Worm (Caenorhabditis elegans) whole organism, L2 larva: ENCODE results near the gene citk-2.

ENCODE experiments used
- C34F6.9 ChIP-seq: fragments of 150-350 bp; optimal IDR thresholded peaks from 2 replicates; lab custom pipeline; 2014; ENCODE audit warnings: missing biosample characterization, missing genetic modification characterization
- R02D3.7 ChIP-seq: fragments of 150-350 bp; optimal IDR thresholded peaks from 2 replicates; lab custom pipeline; 2014; ENCODE audit warnings: missing biosample characterization, missing genetic modification characterization
- Y55F3AM.14 ChIP-seq: fragments of 200-800 bp; sonication (Bioruptor generic); optimal IDR thresholded peaks from 2 replicates; lab custom pipeline; 2018; ENCODE audit warnings: mild to moderate bottlenecking, missing genetic modification characterization, missing compliant biosample characterization
- ZK546.5 ChIP-seq: sonication (generic microtip); optimal IDR thresholded peaks from 2 replicates; lab custom pipeline; 2017; ENCODE audit warnings: missing biosample characterization, missing genetic modification characterization
- aly-2 ChIP-seq: fragments of 150-350 bp; optimal IDR thresholded peaks from 2 replicates; lab custom pipeline; 2014; ENCODE audit warnings: missing biosample characterization, missing genetic modification characterization
- ama-1 ChIP-seq: fragments of 150-350 bp; optimal IDR thresholded peaks from 2 replicates; lab custom pipeline; 2018; ENCODE audit warnings: inconsistent platforms
- blmp-1 ChIP-seq: sonication (generic microtip); optimal IDR thresholded peaks from 2 replicates; lab custom pipeline; 2017; ENCODE audit warnings: missing genetic modification characterization, mild to moderate bottlenecking, missing compliant biosample characterization, antibody characterized with exemption, moderate library complexity; ENCODE audit not compliant: insufficient read depth
- ceh-16 ChIP-seq: fragments of 150-350 bp; optimal IDR thresholded peaks from 2 replicates; lab custom pipeline; 2014; ENCODE audit warnings: missing biosample characterization, missing genetic modification characterization
- ceh-82 ChIP-seq: fragments of 150-350 bp; optimal IDR thresholded peaks from 2 replicates; lab custom pipeline; 2014; ENCODE audit warnings: missing biosample characterization, missing genetic modification characterization
- crh-2 ChIP-seq: sonication (generic microtip); optimal IDR thresholded peaks from 2 replicates; lab custom pipeline; 2017; ENCODE audit warnings: missing biosample characterization, missing genetic modification characterization
- egl-27 ChIP-seq: sonication (generic microtip); optimal IDR thresholded peaks from 3 replicates; lab custom pipeline; 2017; ENCODE audit warnings: missing biosample characterization, missing genetic modification reagents, missing genetic modification characterization
- elt-1 ChIP-seq: fragments of 150-350 bp; optimal IDR thresholded peaks from 2 replicates; lab custom pipeline; 2014; ENCODE audit warnings: missing biosample characterization, missing genetic modification characterization
- elt-3 ChIP-seq: sonication (generic microtip); optimal IDR thresholded peaks from 2 replicates; lab custom pipeline; 2017; ENCODE audit warnings: missing biosample characterization, missing genetic modification characterization
- fos-1 ChIP-seq: fragments of 150-350 bp; optimal IDR thresholded peaks from 2 replicates; lab custom pipeline; 2014; ENCODE audit warnings: missing biosample characterization, missing genetic modification characterization
- gmeb-1 ChIP-seq: fragments of 150-350 bp; optimal IDR thresholded peaks from 2 replicates; lab custom pipeline; 2014; ENCODE audit warnings: missing biosample characterization, missing genetic modification characterization
- lin-11 ChIP-seq: fragments of 150-350 bp; sonication (generic microtip); optimal IDR thresholded peaks from 2 replicates; lab custom pipeline; 2014; ENCODE audit warnings: missing biosample characterization, missing genetic modification characterization, inconsistent platforms, mixed read lengths
- lin-13 ChIP-seq: fragments of 150-350 bp; optimal IDR thresholded peaks from 2 replicates; lab custom pipeline; 2014; ENCODE audit warnings: missing biosample characterization, missing genetic modification reagents, missing genetic modification characterization
- lin-39 ChIP-seq: fragments of 150-350 bp; optimal IDR thresholded peaks from 2 replicates; lab custom pipeline; 2014; ENCODE audit warnings: missing biosample characterization, missing genetic modification reagents, missing genetic modification characterization
- lsy-2 ChIP-seq, 2 experiments: fragments of 150-350 bp in 1 of 2; sonication (generic microtip) in 1 of 2; optimal IDR thresholded peaks; 2 replicates each; lab custom pipeline; 2014 to 2017; ENCODE audit warnings: missing biosample characterization in 2 of 2, missing genetic modification characterization in 2 of 2
- mbf-1 ChIP-seq: sonication (generic microtip); optimal IDR thresholded peaks from 2 replicates; lab custom pipeline; 2017; ENCODE audit warnings: missing biosample characterization, missing genetic modification characterization
- nhr-10 ChIP-seq: sonication (generic microtip); optimal IDR thresholded peaks from 2 replicates; lab custom pipeline; 2017; ENCODE audit warnings: missing biosample characterization, missing genetic modification characterization
- nhr-11 ChIP-seq: fragments of 150-350 bp; optimal IDR thresholded peaks from 2 replicates; lab custom pipeline; 2014; ENCODE audit warnings: missing biosample characterization, missing genetic modification characterization
- nhr-12 ChIP-seq: fragments of 150-350 bp; optimal IDR thresholded peaks from 2 replicates; lab custom pipeline; 2014; ENCODE audit warnings: missing biosample characterization, missing genetic modification characterization
- nhr-129 ChIP-seq: fragments of 150-350 bp; optimal IDR thresholded peaks from 2 replicates; lab custom pipeline; 2014; ENCODE audit warnings: missing biosample characterization, missing genetic modification characterization
- nhr-21 ChIP-seq: fragments of 150-350 bp; optimal IDR thresholded peaks from 2 replicates; lab custom pipeline; 2014; ENCODE audit warnings: missing biosample characterization, missing genetic modification characterization
- nhr-23 ChIP-seq: fragments of 150-350 bp; optimal IDR thresholded peaks from 2 replicates; lab custom pipeline; 2014; ENCODE audit warnings: missing biosample characterization, missing genetic modification reagents, missing genetic modification characterization
- nhr-237 ChIP-seq: fragments of 150-350 bp; optimal IDR thresholded peaks from 2 replicates; lab custom pipeline; 2014; ENCODE audit warnings: missing biosample characterization, missing genetic modification characterization
- nhr-25 ChIP-seq: fragments of 150-350 bp; sonication (generic microtip); optimal IDR thresholded peaks from 3 replicates; lab custom pipeline; 2014; ENCODE audit warnings: missing biosample characterization, missing genetic modification characterization
- nhr-77 ChIP-seq: fragments of 150-350 bp; optimal IDR thresholded peaks from 2 replicates; lab custom pipeline; 2014; ENCODE audit warnings: missing biosample characterization, missing genetic modification characterization
- peb-1 ChIP-seq: fragments of 150-350 bp; optimal IDR thresholded peaks from 2 replicates; lab custom pipeline; 2014; ENCODE audit warnings: missing biosample characterization, missing genetic modification characterization
- sem-4 ChIP-seq: fragments of 150-350 bp; optimal IDR thresholded peaks from 2 replicates; lab custom pipeline; 2014; ENCODE audit warnings: missing biosample characterization, missing genetic modification reagents, missing genetic modification characterization
- skn-1 ChIP-seq: sonication (generic microtip); optimal IDR thresholded peaks from 2 replicates; lab custom pipeline; 2017; ENCODE audit warnings: missing biosample characterization, missing genetic modification characterization
- sma-3 ChIP-seq: sonication (generic microtip); optimal IDR thresholded peaks from 2 replicates; lab custom pipeline; 2016; ENCODE audit warnings: missing genetic modification reagents, missing genetic modification characterization, missing compliant biosample characterization
- sma-9 ChIP-seq, 2 experiments: fragments of 150-350 bp in 1 of 2; sonication (generic microtip) in 1 of 2; optimal IDR thresholded peaks; 2 replicates each; lab custom pipeline; 2014 to 2016; ENCODE audit warnings: missing genetic modification characterization in 2 of 2, mild to moderate bottlenecking in 1 of 2, missing biosample characterization in 1 of 2, missing compliant biosample characterization in 1 of 2, missing genetic modification reagents in 1 of 2, moderate library complexity in 1 of 2
- snpc-4 ChIP-seq: fragments of 150-350 bp; optimal IDR thresholded peaks from 2 replicates; lab custom pipeline; 2014; ENCODE audit warnings: missing biosample characterization, missing genetic modification characterization
- unc-39 ChIP-seq: fragments of 150-350 bp; optimal IDR thresholded peaks from 2 replicates; lab custom pipeline; 2014; ENCODE audit warnings: missing biosample characterization, missing genetic modification characterization
- unc-55 ChIP-seq: fragments of 150-350 bp; sonication (generic microtip); optimal IDR thresholded peaks from 3 replicates; lab custom pipeline; 2014; ENCODE audit warnings: missing biosample characterization, missing genetic modification reagents, missing genetic modification characterization
- unc-62 ChIP-seq: fragments of 150-350 bp; optimal IDR thresholded peaks from 2 replicates; lab custom pipeline; 2014; ENCODE audit warnings: missing biosample characterization, missing genetic modification reagents, missing genetic modification characterization
- zag-1 ChIP-seq: fragments of 150-350 bp; optimal IDR thresholded peaks from 2 replicates; lab custom pipeline; 2014; ENCODE audit warnings: missing biosample characterization, missing genetic modification characterization
- ztf-1 ChIP-seq: fragments of 200-800 bp; sonication (Bioruptor generic); conservative IDR thresholded peaks from 2 replicates; pipeline ENCODE4 v1.3.6; 2022; ENCODE audit warnings: missing genetic modification characterization, missing compliant biosample characterization
- ztf-11 ChIP-seq: sonication (generic microtip); optimal IDR thresholded peaks from 2 replicates; lab custom pipeline; 2017; ENCODE audit warnings: missing biosample characterization, missing genetic modification characterization

The citk-2 gene

DNA sequence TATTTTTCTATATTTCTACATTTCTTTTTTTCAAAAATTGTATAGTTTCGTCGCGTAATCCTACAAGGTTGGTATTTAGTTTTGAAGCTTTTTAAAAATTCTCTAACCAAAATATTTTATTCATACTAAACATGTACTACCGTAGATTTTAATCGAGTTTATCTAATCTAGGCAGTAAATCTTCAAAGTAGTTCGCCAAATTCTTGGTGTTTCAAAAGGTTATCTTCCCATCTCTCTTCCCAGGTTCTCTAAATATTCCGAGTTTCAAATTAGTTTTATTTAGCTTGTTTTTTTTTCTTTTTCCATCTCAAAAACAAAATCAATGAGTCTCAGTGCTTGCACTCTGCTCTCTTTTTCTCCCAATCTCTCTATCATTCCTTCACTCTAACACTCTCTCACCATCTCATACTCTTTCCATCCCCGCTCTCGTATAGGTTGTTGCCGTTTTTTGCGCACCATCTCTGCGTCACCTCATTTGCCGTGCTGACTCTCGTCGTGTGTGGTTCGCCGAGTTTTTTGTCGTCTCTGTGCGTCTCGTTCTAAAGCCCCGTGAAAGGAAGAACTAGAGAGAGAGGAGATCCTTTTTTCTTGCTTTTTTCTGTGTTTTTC lies 17.8 kb downstream of the citk-2 start (continued):
- TF ChIP-seq nhr-237 (tag; lab: Kevin White, UChicago) (no peak), zag-1 (tag; lab: Kevin White, UChicago) (peak; percentile 57), peb-1 (tag; lab: Kevin White, UChicago) (no peak), elt-3 (tag; lab: Kevin White, UChicago) (no peak), ztf-1 (GFP tag; lab: Robert Waterston, UW) (no peak), nhr-23 (tag; lab: Kevin White, UChicago) (no peak), nhr-11 (no peak), nhr-10 (no peak), sma-9 (GFP tag; optimal IDR thresholded peaks at IDR 0.05; lab: Kevin White, UChicago) (peak; percentile 36), sma-9 (tag; optimal IDR thresholded peaks at IDR 0.05; lab: Kevin White, UChicago) (no peak), unc-55 (GFP tag; lab: Kevin White, UChicago) (peak; percentile 72), ZK546.5 (no peak), C34F6.9 (tag; lab: Kevin White, UChicago) (peak; percentile 91), nhr-12 (no peak), unc-39 (tag; lab: Kevin White, UChicago) (no peak), blmp-1 (no peak), unc-62 (no peak), R02D3.7 (no peak), snpc-4 (tag; lab: Kevin White, UChicago) (peak; percentile 51), lin-11 (tag; lab: Kevin White, UChicago) (no peak), aly-2 (tag; lab: Kevin White, UChicago) (no peak), sem-4 (tag; lab: Kevin White, UChicago) (peak; percentile 59), ama-1 (lab: Kevin White, UChicago) (peak; percentile 1), Y55F3AM.14 (GFP tag; lab: Kevin White, UChicago) (peak; percentile 80)

- TF ChIP-seq unc-39 (tag; lab: Kevin White, UChicago) (no peak), ama-1 (lab: Kevin White, UChicago) (no peak), R02D3.7 (no peak), unc-62 (no peak), ceh-82 (no peak), zag-1 (tag; lab: Kevin White, UChicago) (no peak), ZK546.5 (no peak)
These were observed 19.3 kb downstream of the citk-2 start for ce11 chrII:5018578-5018977.

DNA sequence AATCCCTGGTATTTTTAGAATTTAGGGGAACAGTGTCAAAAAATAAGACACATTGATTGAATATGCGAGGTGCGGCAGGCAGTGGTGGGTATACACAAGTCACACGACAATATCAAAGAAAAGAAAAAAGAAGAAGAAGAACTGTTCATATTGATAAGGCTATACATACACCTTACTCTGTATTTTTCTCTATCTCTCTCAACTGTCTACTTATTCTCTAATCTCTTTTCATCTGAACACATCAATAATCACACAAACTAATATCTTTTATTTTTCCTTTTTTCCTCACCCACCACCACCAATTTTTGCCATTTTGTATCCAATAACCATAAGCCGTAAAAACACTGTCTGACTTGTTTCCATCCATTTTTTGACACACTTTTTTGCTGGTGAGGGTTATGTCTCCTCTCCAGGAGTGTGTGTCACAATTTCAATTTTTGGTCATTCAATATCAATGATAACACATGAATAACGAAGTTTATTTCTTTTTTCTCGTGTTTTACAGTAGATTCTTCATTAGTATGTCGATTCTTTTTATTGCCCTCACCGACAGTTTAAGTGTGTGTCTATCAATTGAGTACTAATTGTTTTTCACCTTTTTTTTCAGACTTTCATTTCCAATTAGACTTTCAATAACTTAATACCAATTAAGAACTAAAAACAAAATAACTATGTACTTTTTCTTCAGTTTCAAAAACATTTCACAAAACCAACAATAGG lies 20.2 kb downstream of the citk-2 start:
- peak; percentile 9 for TF ChIP-seq gmeb-1 (tag; lab: Kevin White, UChicago)
- TF ChIP-seq zag-1 (tag; lab: Kevin White, UChicago): no peak
- TF ChIP-seq lin-13 (GFP tag; lab: Kevin White, UChicago): no peak
- TF ChIP-seq nhr-12: no peak
- TF ChIP-seq nhr-77 (tag; lab: Kevin White, UChicago): no peak
- TF ChIP-seq crh-2 (tag; lab: Kevin White, UChicago): peak; percentile 68
- TF ChIP-seq lin-11 (tag; lab: Kevin White, UChicago): no peak
- peak; percentile 34 for TF ChIP-seq sma-3
- TF ChIP-seq blmp-1: peak; percentile 53
- no peak for TF ChIP-seq ztf-11
- TF ChIP-seq ztf-1 (GFP tag; lab: Robert Waterston, UW): no peak
- no peak for TF ChIP-seq mbf-1 (tag; lab: Kevin White, UChicago)
- peak; percentile 79 for TF ChIP-seq fos-1 (tag; lab: Kevin White, UChicago)
- no peak for TF ChIP-seq egl-27 (tag; lab: Kevin White, UChicago)
- TF ChIP-seq unc-55 (GFP tag; lab: Kevin White, UChicago): no peak
- TF ChIP-seq ceh-82: no peak
- peak in 1 of 2 experiments; percentile 43 for TF ChIP-seq lsy-2 (tag; optimal IDR thresholded peaks at IDR 0.05; lab: Kevin White, UChicago)
- TF ChIP-seq nhr-129 (tag; lab: Kevin White, UChicago): peak; percentile 34
- peak; percentile 54 for TF ChIP-seq nhr-21
- TF ChIP-seq nhr-10: no peak
- TF ChIP-seq ama-1 (lab: Kevin White, UChicago): no peak
- peak; percentile 62 for TF ChIP-seq sma-9 (GFP tag; optimal IDR thresholded peaks at IDR 0.05; lab: Kevin White, UChicago)
- no peak for TF ChIP-seq sma-9 (tag; optimal IDR thresholded peaks at IDR 0.05; lab: Kevin White, UChicago)
- no peak for TF ChIP-seq unc-39 (tag; lab: Kevin White, UChicago)
- no peak for TF ChIP-seq elt-3 (tag; lab: Kevin White, UChicago)
- no peak for TF ChIP-seq lin-39 (tag; lab: Kevin White, UChicago)
- no peak for TF ChIP-seq nhr-11
- no peak for TF ChIP-seq Y55F3AM.14 (GFP tag; lab: Kevin White, UChicago)
- TF ChIP-seq sem-4 (tag; lab: Kevin White, UChicago): peak; percentile 14
- TF ChIP-seq nhr-25: peak; percentile 67
- no peak for TF ChIP-seq elt-1 (tag; lab: Kevin White, UChicago)
- no peak for TF ChIP-seq skn-1 (tag; lab: Kevin White, UChicago)
- no peak for TF ChIP-seq ceh-16 (tag; lab: Kevin White, UChicago)
